Worm (Caenorhabditis elegans): ENCODE measurements around the gene T05G5.4.

Gene T05G5.4

DNA sequence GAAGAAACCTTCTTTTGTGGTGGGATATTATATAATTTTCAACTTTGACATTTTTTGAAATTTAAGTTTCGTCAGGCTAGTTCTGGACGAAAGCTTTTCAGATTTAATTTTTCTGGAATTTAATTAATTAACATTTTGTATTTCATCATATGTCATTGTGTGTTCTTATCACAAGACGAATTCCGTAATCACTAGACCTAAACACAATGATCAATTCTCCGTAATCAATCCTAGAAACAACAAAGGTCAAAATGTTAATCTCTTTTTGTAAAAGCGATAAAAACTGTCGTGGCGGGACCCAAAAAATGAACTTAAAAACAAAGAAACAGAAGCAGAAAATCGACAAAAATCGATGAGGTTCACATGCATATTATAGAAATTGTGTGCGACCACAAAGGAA, 34.0 kb upstream of the T05G5.4 start:
- TF ChIP-seq C08G9.2 (tag; optimal IDR thresholded peaks at IDR 0.05) = no peak
- TF ChIP-seq elt-2 (tag; optimal IDR thresholded peaks at IDR 0.05) = peak; percentile 52

DNA sequence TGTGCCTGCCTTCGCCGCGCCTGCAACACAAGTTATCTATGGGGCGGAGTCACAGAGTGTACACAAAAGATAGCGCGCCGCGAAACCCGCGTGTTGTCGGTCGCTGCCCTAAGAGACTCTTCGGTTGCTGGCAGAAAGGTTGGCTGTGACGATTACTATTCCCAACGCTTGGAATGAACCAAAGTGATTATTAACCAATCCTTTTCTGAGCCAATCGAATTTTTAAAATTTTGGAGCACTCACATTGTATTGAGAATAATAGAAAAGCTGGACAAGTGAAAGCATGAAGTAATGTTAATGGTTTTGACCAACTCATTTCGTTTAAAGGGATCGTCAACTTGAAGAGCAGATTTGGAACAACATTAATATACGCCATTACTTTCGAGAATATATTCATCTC, 31.5 kb upstream of the T05G5.4 start:
- TF ChIP-seq elt-2 (tag; optimal IDR thresholded peaks at IDR 0.05) (peak; percentile 55), pat-9 (tag; optimal IDR thresholded peaks at IDR 0.05) (no peak), ama-1 (optimal IDR thresholded peaks at IDR 0.05) (peak; percentile 5)

DNA sequence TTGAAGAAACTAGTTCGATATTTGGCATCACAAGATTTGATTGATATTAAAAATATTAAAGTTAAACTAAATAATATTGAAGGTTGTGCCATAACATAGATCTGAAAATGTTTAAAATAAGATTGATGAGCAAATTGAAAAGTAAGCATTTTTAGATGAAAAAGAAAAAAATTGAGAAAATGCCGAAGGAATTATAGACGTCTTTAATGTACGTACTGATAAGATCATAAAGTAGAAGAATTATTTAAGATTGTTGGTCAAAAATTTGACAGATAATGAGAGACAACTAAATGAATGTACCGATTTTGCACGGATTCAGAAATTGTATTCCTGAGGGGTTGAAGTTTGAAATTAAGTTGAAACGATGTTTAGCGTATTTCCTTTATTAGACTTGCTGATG, 28.5 kb upstream of the T05G5.4 start, which contains the start of gene ncx-7:
TSS of gene ncx-7 (minus strand) at position 101 of the 400 bp plus-strand sequence.
- TF ChIP-seq madf-2 (tag; optimal IDR thresholded peaks at IDR 0.05) (no peak), C08G9.2 (tag; optimal IDR thresholded peaks at IDR 0.05) (no peak), ztf-16 (tag; optimal IDR thresholded peaks at IDR 0.05) (no peak), nhr-11 (tag; optimal IDR thresholded peaks at IDR 0.05) (no peak), Y22D7AL.16 (tag; optimal IDR thresholded peaks at IDR 0.05) (no peak), syd-9 (tag; optimal IDR thresholded peaks at IDR 0.05) (no peak), C38D4.7 (GFP tag; optimal IDR thresholded peaks at IDR 0.05) (no peak), ceh-9 (tag; optimal IDR thresholded peaks at IDR 0.05) (no peak), pha-2 (tag; optimal IDR thresholded peaks at IDR 0.05) (no peak), hlh-6 (tag; optimal IDR thresholded peaks at IDR 0.05) (no peak), ceh-48 (tag; optimal IDR thresholded peaks at IDR 0.05) (no peak), ceh-14 (tag; optimal IDR thresholded peaks at IDR 0.05) (no peak), fkh-6 (tag; optimal IDR thresholded peaks at IDR 0.05) (no peak), sox-4 (tag; optimal IDR thresholded peaks at IDR 0.05) (no peak), ceh-6 (GFP tag; optimal IDR thresholded peaks at IDR 0.05) (no peak), ceh-30 (tag; optimal IDR thresholded peaks at IDR 0.05) (no peak), odd-2 (tag; optimal IDR thresholded peaks at IDR 0.05) (no peak), ceh-45 (GFP tag; IDR thresholded peaks at IDR 0.05) (no peak)

DNA sequence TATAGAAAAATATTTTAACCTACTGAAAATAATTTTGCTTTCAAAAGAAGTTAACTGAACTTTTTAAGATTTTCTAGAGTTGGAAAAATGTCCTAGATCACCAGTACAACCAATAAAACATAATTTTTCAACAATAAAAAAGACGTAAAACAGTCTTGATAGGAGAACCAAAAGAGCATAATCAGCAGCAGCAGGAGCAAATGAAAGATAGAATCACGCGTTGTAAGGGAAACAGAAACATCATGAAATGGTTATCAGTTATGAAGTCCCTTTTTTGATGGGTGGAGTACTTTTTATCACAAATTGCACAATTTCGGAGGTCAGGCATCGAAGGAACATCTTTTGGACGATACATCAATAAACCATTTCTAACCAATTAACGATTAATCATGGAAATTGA, 26.7 kb upstream of the T05G5.4 start:
- peak; percentile 73 for TF ChIP-seq elt-2 (tag; optimal IDR thresholded peaks at IDR 0.05)
- TF ChIP-seq pag-3 (tag; optimal IDR thresholded peaks at IDR 0.05; ENCODE audit: borderline replicate concordance) = no peak
- no peak for TF ChIP-seq C38D4.7 (GFP tag; optimal IDR thresholded peaks at IDR 0.05)

DNA sequence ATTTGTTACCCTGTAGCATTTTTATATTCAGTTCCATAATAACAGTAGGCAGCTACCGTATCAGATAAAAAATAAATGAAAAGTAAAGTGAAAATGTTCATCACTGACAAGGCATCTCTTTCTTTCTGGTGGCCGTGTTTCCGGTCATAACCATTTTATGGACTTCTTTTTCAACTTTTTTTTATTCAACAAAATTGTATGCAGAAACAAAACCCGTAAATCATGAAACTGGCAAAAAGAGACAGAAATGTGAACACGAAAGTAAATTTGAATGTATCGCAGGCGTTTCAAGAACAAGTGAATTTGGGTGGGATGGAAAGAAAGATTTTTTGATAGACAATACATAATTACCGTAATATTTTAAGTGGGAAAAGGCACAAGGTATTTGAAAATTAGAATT, 23.6 kb upstream of the T05G5.4 start, which contains the start of gene clec-162:
TSS of gene clec-162 (minus strand) at position 101 of the 400 bp plus-strand sequence.
- TF ChIP-seq T23F11.4 (GFP tag; optimal IDR thresholded peaks at IDR 0.05) = no peak
- no peak for TF ChIP-seq pha-2 (tag; optimal IDR thresholded peaks at IDR 0.05)
- TF ChIP-seq pros-1 (tag; optimal IDR thresholded peaks at IDR 0.05) = no peak

DNA sequence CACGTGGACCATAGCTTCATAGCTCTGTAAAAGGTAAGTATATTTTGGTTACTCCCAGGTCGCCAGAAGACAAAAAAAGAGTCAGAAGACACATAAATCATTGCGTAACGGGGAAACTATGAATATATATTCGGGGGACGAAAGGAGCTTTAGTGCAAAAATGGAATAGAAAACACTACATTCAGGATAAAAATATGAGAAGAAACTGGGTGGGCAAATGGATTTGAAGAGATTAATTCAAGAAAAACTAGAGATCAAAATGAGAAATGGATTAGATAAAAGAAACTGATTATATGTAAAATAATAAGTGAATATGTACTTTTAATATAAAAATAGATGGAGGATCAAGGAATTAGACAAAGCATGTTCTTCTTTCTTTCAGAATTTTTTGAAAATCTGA, 21.3 kb upstream of the T05G5.4 start, which contains the start of gene C07A9.12:
TSS of gene C07A9.12 (minus strand) at position 101 of the 400 bp plus-strand sequence.
- TF ChIP-seq lim-6 (tag; optimal IDR thresholded peaks at IDR 0.05) = no peak

DNA sequence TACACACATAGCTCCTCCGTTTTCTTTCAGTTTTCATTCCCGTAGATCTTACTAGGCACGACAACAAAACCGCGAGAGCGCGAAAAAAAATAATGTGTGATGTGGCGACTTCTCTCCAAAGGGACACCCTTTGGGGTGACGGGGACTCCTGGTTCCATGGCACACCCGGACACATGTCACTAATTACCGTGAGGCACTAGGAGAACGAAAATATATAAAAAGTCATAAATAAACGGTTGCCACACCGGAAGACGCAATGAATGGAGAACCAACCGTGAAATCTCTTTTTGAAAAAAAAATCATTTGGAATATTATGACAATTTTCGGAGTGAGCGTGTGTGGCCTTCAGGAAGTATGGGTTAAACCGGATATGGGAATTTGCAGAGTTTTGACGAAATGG, 18.3 kb upstream of the T05G5.4 start:
- no peak for TF ChIP-seq ceh-22 (tag; optimal IDR thresholded peaks at IDR 0.05)
- no peak for TF ChIP-seq elt-4 (tag; optimal IDR thresholded peaks at IDR 0.05)
- no peak for TF ChIP-seq nhr-11 (tag; optimal IDR thresholded peaks at IDR 0.05)
- TF ChIP-seq tbx-2 (tag; optimal IDR thresholded peaks at IDR 0.05) = no peak
- no peak for TF ChIP-seq nfya-1 (tag; optimal IDR thresholded peaks at IDR 0.05)
- no peak for TF ChIP-seq pqm-1 (tag; optimal IDR thresholded peaks at IDR 0.05)
- TF ChIP-seq ceh-45 (GFP tag; IDR thresholded peaks at IDR 0.05) = no peak
- TF ChIP-seq lin-11 (tag; optimal IDR thresholded peaks at IDR 0.05) = no peak
- no peak for TF ChIP-seq ceh-6 (GFP tag; optimal IDR thresholded peaks at IDR 0.05)
- TF ChIP-seq ceh-14 (tag; optimal IDR thresholded peaks at IDR 0.05) = no peak
- no peak for TF ChIP-seq odd-2 (tag; optimal IDR thresholded peaks at IDR 0.05)
- TF ChIP-seq pax-1 (tag; optimal IDR thresholded peaks at IDR 0.05) = no peak
- TF ChIP-seq che-1 (tag; optimal IDR thresholded peaks at IDR 0.05) = no peak
- no peak for TF ChIP-seq Y22D7AL.16 (tag; optimal IDR thresholded peaks at IDR 0.05)
- no peak for TF ChIP-seq sox-2 (GFP tag; IDR thresholded peaks at IDR 0.05)
